Fruit fly (Drosophila melanogaster) whole organism, embryonic: Measurements from ENCODE around the gene Sil1.

ENCODE experiments used
- Aef1 ChIP-seq: fragments of 200-800 bp; sonication (Bioruptor generic); IDR thresholded peaks from 3 replicates; pipeline ENCODE4 v1.3.6; 2022; ENCODE audit warnings: missing biosample characterization, missing genetic modification characterization
- B-H2 ChIP-seq: fragments of 200-800 bp; sonication (Bioruptor generic); optimal IDR thresholded peaks from 2 replicates; lab custom pipeline; 2018; ENCODE audit warnings: missing biosample characterization, mild to moderate bottlenecking, missing genetic modification characterization
- Blimp-1 ChIP-seq: fragments of 200-800 bp; sonication (Bioruptor generic); optimal IDR thresholded peaks from 3 replicates; lab custom pipeline; 2018; ENCODE audit warnings: missing biosample characterization, missing genetic modification characterization, mild to moderate bottlenecking, moderate library complexity, missing genetic modification reagents
- CG11247 ChIP-seq: fragments of 200-800 bp; sonication (Bioruptor generic); IDR thresholded peaks from 2 replicates; pipeline ENCODE4 v1.3.6; 2022; ENCODE audit warnings: missing biosample characterization, missing genetic modification characterization
- CG13424 ChIP-seq: fragments of 200-800 bp; sonication (Bioruptor generic); optimal IDR thresholded peaks from 2 replicates; lab custom pipeline; 2019; ENCODE audit warnings: missing biosample characterization, mild to moderate bottlenecking, missing genetic modification characterization, moderate library complexity
- CG14441 ChIP-seq: fragments of 200-800 bp; sonication (Bioruptor generic); IDR thresholded peaks from 2 replicates; pipeline ENCODE4 v1.3.6; 2022; ENCODE audit warnings: missing biosample characterization, missing genetic modification characterization
- CG15269 ChIP-seq: fragments of 200-800 bp; sonication (Bioruptor generic); optimal IDR thresholded peaks from 2 replicates; lab custom pipeline; 2018; ENCODE audit warnings: missing biosample characterization, mild to moderate bottlenecking, missing genetic modification characterization, moderate library complexity
- CG15696 ChIP-seq: fragments of 200-800 bp; sonication (Bioruptor generic); optimal IDR thresholded peaks from 2 replicates; lab custom pipeline; 2019; ENCODE audit warnings: missing biosample characterization, mild to moderate bottlenecking, missing genetic modification characterization, moderate library complexity
- CG17361 ChIP-seq: fragments of 200-800 bp; sonication (Bioruptor generic); IDR thresholded peaks from 3 replicates; pipeline ENCODE4 v1.3.6; 2022; ENCODE audit warnings: missing biosample characterization, missing genetic modification characterization
- CG17829 ChIP-seq: fragments of 200-800 bp; optimal IDR thresholded peaks from 2 replicates; lab custom pipeline; 2019; ENCODE audit warnings: missing biosample characterization, mild to moderate bottlenecking, missing genetic modification characterization, moderate library complexity
- CG2116 ChIP-seq: fragments of 200-800 bp; sonication (Bioruptor generic); optimal IDR thresholded peaks from 3 replicates; lab custom pipeline; 2018; ENCODE audit warnings: missing biosample characterization, mild to moderate bottlenecking, missing genetic modification characterization
- CG2199 ChIP-seq: fragments of 200-800 bp; sonication (Bioruptor generic); IDR thresholded peaks from 3 replicates; pipeline ENCODE4 v1.3.6; 2022; ENCODE audit warnings: missing biosample characterization, missing genetic modification characterization
- CG31365 ChIP-seq: fragments of 200-800 bp; sonication (Bioruptor generic); optimal IDR thresholded peaks from 2 replicates; lab custom pipeline; 2018; ENCODE audit warnings: missing biosample characterization, mild to moderate bottlenecking, missing genetic modification characterization
- CG31441 ChIP-seq: fragments of 200-800 bp; sonication (Bioruptor generic); IDR thresholded peaks from 2 replicates; pipeline ENCODE4 v1.3.6; 2022; ENCODE audit warnings: missing biosample characterization, missing genetic modification characterization
- CG33213 ChIP-seq: fragments of 200-800 bp; sonication (Bioruptor generic); optimal IDR thresholded peaks from 3 replicates; lab custom pipeline; 2016; ENCODE audit warnings: missing biosample characterization, missing genetic modification characterization
- CG3847 ChIP-seq: fragments of 200-800 bp; sonication (Bioruptor generic); IDR thresholded peaks from 2 replicates; pipeline ENCODE4 v1.3.6; 2022; ENCODE audit warnings: missing biosample characterization, missing genetic modification characterization
- CG3995 ChIP-seq: fragments of 200-800 bp; sonication (Bioruptor generic); optimal IDR thresholded peaks from 3 replicates; lab custom pipeline; 2016; ENCODE audit warnings: missing biosample characterization, missing genetic modification characterization
- CG42726 ChIP-seq: fragments of 200-800 bp; sonication (Bioruptor generic); IDR thresholded peaks from 2 replicates; pipeline ENCODE4 v1.3.6; 2022; ENCODE audit warnings: missing biosample characterization, missing genetic modification characterization; ENCODE audit not compliant: partially characterized antibody
- CG4282 ChIP-seq: fragments of 200-800 bp; sonication (Bioruptor generic); optimal IDR thresholded peaks from 2 replicates; lab custom pipeline; 2016; ENCODE audit warnings: missing biosample characterization, missing genetic modification characterization
- CG4328 ChIP-seq: fragments of 200-800 bp; sonication (Bioruptor generic); optimal IDR thresholded peaks from 3 replicates; lab custom pipeline; 2017; ENCODE audit warnings: missing biosample characterization, missing genetic modification reagents, missing genetic modification characterization
- CG5953 ChIP-seq: fragments of 200-800 bp; sonication (Bioruptor generic); IDR thresholded peaks from 2 replicates; pipeline ENCODE4 v1.3.6; 2022; ENCODE audit warnings: missing biosample characterization, missing genetic modification characterization
- CG6175 ChIP-seq: fragments of 200-800 bp; sonication (Bioruptor generic); IDR thresholded peaks from 3 replicates; pipeline ENCODE4 v1.3.6; 2022; ENCODE audit warnings: missing biosample characterization, missing genetic modification characterization
- CG6791 ChIP-seq: fragments of 200-800 bp; sonication (Bioruptor generic); IDR thresholded peaks from 3 replicates; pipeline ENCODE4 v1.3.6; 2022; ENCODE audit warnings: missing biosample characterization, missing genetic modification characterization; ENCODE audit not compliant: partially characterized antibody
- CG8924 ChIP-seq: fragments of 200-800 bp; optimal IDR thresholded peaks from 3 replicates; lab custom pipeline; 2019; ENCODE audit warnings: missing biosample characterization, mild to moderate bottlenecking, missing genetic modification characterization, moderate library complexity
- CG9215 ChIP-seq: fragments of 200-800 bp; sonication (Bioruptor generic); IDR thresholded peaks from 2 replicates; pipeline ENCODE4 v1.3.6; 2022; ENCODE audit warnings: missing biosample characterization, missing genetic modification characterization
- Dek ChIP-seq: fragments of 200-800 bp; sonication (Bioruptor generic); optimal IDR thresholded peaks from 3 replicates; lab custom pipeline; 2019; ENCODE audit warnings: missing biosample characterization, mild to moderate bottlenecking, missing genetic modification characterization, moderate library complexity
- Dll ChIP-seq: fragments of 200-800 bp; sonication (Bioruptor generic); IDR thresholded peaks from 4 replicates; pipeline ENCODE4 v1.3.6; 2022; ENCODE audit warnings: missing biosample characterization, missing genetic modification characterization; ENCODE audit not compliant: partially characterized antibody
- Dp ChIP-seq: fragments of 200-800 bp; sonication (Bioruptor generic); optimal IDR thresholded peaks from 2 replicates; lab custom pipeline; 2018; ENCODE audit warnings: missing biosample characterization, mild to moderate bottlenecking, missing genetic modification characterization, moderate library complexity
- Dref ChIP-seq: fragments of 200-800 bp; sonication (Bioruptor generic); IDR thresholded peaks from 2 replicates; pipeline ENCODE4 v1.3.6; 2022; ENCODE audit warnings: missing biosample characterization, missing genetic modification characterization
- E2f2 ChIP-seq: fragments of 200-800 bp; sonication (Bioruptor generic); IDR thresholded peaks from 2 replicates; pipeline ENCODE4 v1.3.6; 2022; ENCODE audit warnings: missing biosample characterization, missing genetic modification characterization
- Hmr ChIP-seq: fragments of 200-800 bp; sonication (Bioruptor generic); optimal IDR thresholded peaks from 3 replicates; lab custom pipeline; 2017; ENCODE audit warnings: mild to moderate bottlenecking, missing biosample characterization, missing genetic modification reagents, missing genetic modification characterization
- Lim3 ChIP-seq: fragments of 200-800 bp; sonication (Bioruptor generic); IDR thresholded peaks from 2 replicates; pipeline ENCODE4 v1.3.6; 2022; ENCODE audit warnings: missing biosample characterization, missing genetic modification characterization
- Med ChIP-seq: fragments of 200-800 bp; sonication (Bioruptor generic); peaks from one replicate; lab custom pipeline; 2016; ENCODE audit warnings: missing biosample characterization, missing genetic modification characterization, mild to moderate bottlenecking, inconsistent platforms, moderate library complexity
- Myb ChIP-seq: fragments of 200-800 bp; sonication (Bioruptor generic); optimal IDR thresholded peaks from 2 replicates; lab custom pipeline; 2016; ENCODE audit warnings: missing biosample characterization, missing genetic modification characterization
- Nf-YC ChIP-seq: fragments of 200-800 bp; optimal IDR thresholded peaks from 3 replicates; lab custom pipeline; 2019; ENCODE audit warnings: missing biosample characterization, mild to moderate bottlenecking, missing genetic modification characterization, moderate library complexity
- PHDP ChIP-seq: fragments of 200-800 bp; sonication (Bioruptor generic); optimal IDR thresholded peaks from 3 replicates; lab custom pipeline; 2018; ENCODE audit warnings: missing biosample characterization, mild to moderate bottlenecking, missing genetic modification characterization, moderate library complexity
- TFAM ChIP-seq: fragments of 200-800 bp; sonication (Bioruptor generic); optimal IDR thresholded peaks from 2 replicates; lab custom pipeline; 2017; ENCODE audit warnings: missing biosample characterization, missing genetic modification characterization, inconsistent platforms
- dpn ChIP-seq, 2 experiments: fragments of 200-800 bp; sonication (Bioruptor generic); optimal IDR thresholded peaks; 3 replicates each; lab custom pipeline; 2016; ENCODE audit warnings: missing biosample characterization in 2 of 2, missing genetic modification characterization in 2 of 2
- fd64A ChIP-seq: fragments of 200-800 bp; sonication (Bioruptor generic); optimal IDR thresholded peaks from 3 replicates; lab custom pipeline; 2018; ENCODE audit warnings: missing biosample characterization, mild to moderate bottlenecking, missing genetic modification characterization
- gfzf ChIP-seq: fragments of 200-800 bp; sonication (Bioruptor generic); optimal IDR thresholded peaks from 2 replicates; lab custom pipeline; 2016; ENCODE audit warnings: missing biosample characterization, mild to moderate bottlenecking, missing genetic modification characterization, moderate library complexity
- ken ChIP-seq: fragments of 200-800 bp; sonication (Bioruptor generic); IDR thresholded peaks from 3 replicates; pipeline ENCODE4 v1.3.6; 2022; ENCODE audit warnings: missing biosample characterization, missing genetic modification characterization
- nmo ChIP-seq: fragments of 200-800 bp; sonication (Bioruptor generic); optimal IDR thresholded peaks from 2 replicates; lab custom pipeline; 2018; ENCODE audit warnings: missing biosample characterization, mild to moderate bottlenecking, missing genetic modification characterization, moderate library complexity
- pita ChIP-seq: fragments of 200-800 bp; sonication (Bioruptor generic); optimal IDR thresholded peaks from 2 replicates; lab custom pipeline; 2017; ENCODE audit warnings: missing biosample characterization, mild to moderate bottlenecking, missing genetic modification characterization
- pzg ChIP-seq: fragments of 200-800 bp; sonication (Bioruptor generic); optimal IDR thresholded peaks from 3 replicates; lab custom pipeline; 2018; ENCODE audit warnings: missing biosample characterization, mild to moderate bottlenecking, missing genetic modification characterization, moderate library complexity
- sd ChIP-seq: fragments of 200-800 bp; sonication (Bioruptor generic); optimal IDR thresholded peaks from 3 replicates; lab custom pipeline; 2018; ENCODE audit warnings: missing biosample characterization, mild to moderate bottlenecking, missing genetic modification characterization, moderate library complexity
- sug ChIP-seq: fragments of 200-800 bp; optimal IDR thresholded peaks from 2 replicates; lab custom pipeline; 2019; ENCODE audit warnings: missing biosample characterization, mild to moderate bottlenecking, missing genetic modification characterization, moderate library complexity

Gene Sil1

dm6 chr3R:25247379-25247869 is 12.1 kb upstream of the Sil1 start, which contains the start of the genes RpS27 and Nup37 (continued):
- TF ChIP-seq CG15269: peak; percentile 94
- TF ChIP-seq Blimp-1: peak; percentile 86
- peak; percentile 96 for TF ChIP-seq CG5953 (GFP tag; lab: Robert Waterston, UW)

DNA sequence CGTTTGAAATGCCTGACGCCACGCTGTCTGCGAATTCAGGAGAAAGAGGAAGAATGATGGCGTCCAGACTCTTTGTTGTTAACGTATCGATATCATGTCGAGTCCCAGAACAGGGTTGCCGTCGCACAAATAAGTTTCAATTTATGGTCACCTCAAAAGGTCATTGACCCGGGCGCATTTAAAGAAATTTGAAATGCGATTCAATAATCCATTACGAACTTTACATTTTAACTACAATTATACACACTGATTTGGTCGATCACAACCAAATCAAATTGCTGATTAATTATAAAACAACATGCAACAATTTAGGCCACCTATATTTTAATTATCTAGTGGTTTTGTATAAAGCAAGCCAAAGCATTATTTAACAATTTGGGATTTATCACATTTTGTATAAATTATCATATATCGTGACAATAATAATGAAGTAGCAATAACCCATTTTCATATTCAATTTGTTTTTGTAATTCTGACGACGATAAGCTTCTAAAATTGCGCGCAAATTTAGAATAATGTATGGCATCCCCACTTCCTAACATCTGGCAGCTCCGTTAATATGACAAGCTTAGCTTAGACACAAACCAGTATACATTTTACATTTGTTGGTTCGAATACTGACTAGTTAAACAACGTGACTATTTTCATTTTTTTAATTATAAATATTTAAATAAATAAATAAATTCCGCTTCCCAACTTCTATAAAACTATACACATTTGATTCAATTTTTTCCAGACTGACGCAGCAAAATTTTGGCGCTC is 9.9 kb upstream of the Sil1 start, which contains the start of gene bam:
Gene bam, minus strand, starts transcription at position 58 of the 762 bp plus-strand sequence.
- TF ChIP-seq pita (peak; percentile 86), CG42726 (GFP tag; lab: Robert Waterston, UW) (peak; percentile 56; the same call in 1 of the 2 replicates), Nf-YC (tag; lab: Kevin White, UChicago) (peak; percentile 46), CG2199 (GFP tag; lab: Robert Waterston, UW) (peak; percentile 59; the same call in 2 of the 3 replicates), CG6175 (no peak), dpn (GFP tag; optimal IDR thresholded peaks at IDR 0.05; lab: Kevin White, UChicago) (peak in 1 of 2 experiments; percentile 24), fd64A (GFP tag; lab: Kevin White, UChicago) (no peak), CG4328 (GFP tag; lab: Kevin White, UChicago) (no peak), CG31441 (GFP tag; lab: Robert Waterston, UW) (no peak), Dek (peak; percentile 45), Lim3 (GFP tag; lab: Robert Waterston, UW) (no peak), CG17829 (tag; lab: Kevin White, UChicago) (peak; percentile 52), PHDP (peak; percentile 4), TFAM (no peak), Hmr (GFP tag; lab: Kevin White, UChicago) (peak; percentile 59), Aef1 (GFP tag; lab: Robert Waterston, UW) (peak; percentile 14; the same call in 1 of the 3 replicates), nmo (GFP tag; lab: Kevin White, UChicago) (peak; percentile 40), pzg (GFP tag; lab: Kevin White, UChicago) (peak; percentile 81), Dp (peak; percentile 97), gfzf (GFP tag; lab: Kevin White, UChicago) (peak; percentile 41), ken (0 out of 3 replicates have a peak, but pooled peaks have one; percentile 37), CG2116 (GFP tag; lab: Kevin White, UChicago) (peak; percentile 36), sug (tag; lab: Kevin White, UChicago) (peak; percentile 46), CG31365 (tag; lab: Kevin White, UChicago) (no peak), E2f2 (peak; percentile 97), CG4282 (no peak), CG9215 (GFP tag; lab: Robert Waterston, UW) (no peak), Dref (GFP tag; lab: Robert Waterston, UW) (0 out of 2 replicates have a peak, but pooled peaks have one; percentile 32), CG13424 (tag; lab: Kevin White, UChicago) (peak; percentile 7), CG17361 (GFP tag; lab: Robert Waterston, UW) (0 out of 3 replicates have a peak, but pooled peaks have one; percentile 24), CG33213 (GFP tag; lab: Kevin White, UChicago) (peak; percentile 19), CG15696 (peak; percentile 7), CG6791 (GFP tag; lab: Robert Waterston, UW) (0 out of 3 replicates have a peak, but pooled peaks have one; percentile 47), Dll (GFP tag; lab: Robert Waterston, UW) (no peak), B-H2 (GFP tag; lab: Kevin White, UChicago) (peak; percentile 58), sd (peak; percentile 52), CG11247 (no peak), Myb (GFP tag; lab: Kevin White, UChicago) (peak; percentile 51), CG14441 (no peak), CG3995 (GFP tag; lab: Kevin White, UChicago) (peak; percentile 38), Med (GFP tag; lab: Kevin White, UChicago) (peak; percentile 56), CG3847 (GFP tag; lab: Robert Waterston, UW) (peak; percentile 80), CG8924 (tag; lab: Kevin White, UChicago) (peak; percentile 4)
